Worm (Caenorhabditis elegans) whole organism, L4 larva: ENCODE measurements around the gene K08D8.9.

Experiments used
- D1046.2 ChIP-seq: fragments of 200-800 bp; sonication (Bioruptor generic); IDR thresholded peaks from 2 replicates; pipeline ENCODE4 v1.3.6; 2022; ENCODE audit warnings: missing genetic modification characterization, missing compliant biosample characterization
- F10B5.3 ChIP-seq: sonication (generic microtip); optimal IDR thresholded peaks from 2 replicates; lab custom pipeline; 2016; ENCODE audit warnings: mild to moderate bottlenecking, missing genetic modification characterization, missing compliant biosample characterization
- F26F4.8 ChIP-seq: fragments of 200-800 bp; sonication (Bioruptor generic); conservative IDR thresholded peaks from 2 replicates; pipeline ENCODE4 v1.3.6; 2022; ENCODE audit warnings: missing genetic modification characterization, missing compliant biosample characterization
- F44E2.7 ChIP-seq: fragments of 200-800 bp; sonication (Bioruptor generic); IDR thresholded peaks from 2 replicates; pipeline ENCODE4 v2.1.2; 2022; ENCODE audit warnings: missing genetic modification characterization, missing compliant biosample characterization
- T26A8.4 ChIP-seq: fragments of 200-800 bp; sonication (Bioruptor generic); IDR thresholded peaks from 2 replicates; pipeline ENCODE4 v1.3.6; 2022; ENCODE audit warnings: missing genetic modification characterization, missing compliant biosample characterization
- Y105C5A.15 ChIP-seq: fragments of 200-800 bp; sonication (Bioruptor generic); IDR thresholded peaks from 2 replicates; pipeline ENCODE4 v1.3.6; 2022; ENCODE audit warnings: missing genetic modification characterization, missing compliant biosample characterization
- Y48G9A.11 ChIP-seq: fragments of 200-800 bp; sonication (Bioruptor generic); IDR thresholded peaks from 2 replicates; pipeline ENCODE4 v1.3.6; 2022; ENCODE audit warnings: missing genetic modification reagents, missing genetic modification characterization, missing compliant biosample characterization
- Y75B8A.6 ChIP-seq: fragments of 200-800 bp; sonication (Bioruptor generic); IDR thresholded peaks from 2 replicates; pipeline ENCODE4 v1.3.6; 2022; ENCODE audit warnings: missing genetic modification reagents, missing genetic modification characterization, missing compliant biosample characterization
- ZK546.5 ChIP-seq, 2 experiments: sonication (generic microtip); optimal IDR thresholded peaks; 2 replicates each; lab custom pipeline; 2017; ENCODE audit warnings: missing biosample characterization in 2 of 2, missing genetic modification characterization in 2 of 2
- ama-1 ChIP-seq: fragments of 150-350 bp; optimal IDR thresholded peaks from 2 replicates; lab custom pipeline; 2014; ENCODE audit warnings: inconsistent platforms, mixed read lengths
- ceh-82 ChIP-seq: sonication (generic microtip); optimal IDR thresholded peaks from 2 replicates; lab custom pipeline; 2017; ENCODE audit warnings: missing biosample characterization, missing genetic modification characterization
- ces-1 ChIP-seq: fragments of 150-350 bp; sonication (generic microtip); optimal IDR thresholded peaks from 4 replicates; lab custom pipeline; 2014; ENCODE audit warnings: missing biosample characterization, missing genetic modification reagents, missing genetic modification characterization
- daf-12 ChIP-seq: fragments of 150-350 bp; optimal IDR thresholded peaks from 2 replicates; lab custom pipeline; 2014; ENCODE audit warnings: missing biosample characterization, missing genetic modification reagents, missing genetic modification characterization
- dmd-6 ChIP-seq: fragments of 200-800 bp; sonication (Bioruptor generic); IDR thresholded peaks from 2 replicates; pipeline ENCODE4 v1.3.6; 2022; ENCODE audit warnings: missing genetic modification reagents, missing genetic modification characterization, missing compliant biosample characterization
- dpl-1 ChIP-seq: fragments of 150-350 bp; optimal IDR thresholded peaks from 2 replicates; lab custom pipeline; 2014; ENCODE audit warnings: missing biosample characterization, missing genetic modification reagents, missing genetic modification characterization
- duxl-1 ChIP-seq: sonication (generic microtip); optimal IDR thresholded peaks from 2 replicates; lab custom pipeline; 2016; ENCODE audit warnings: mild to moderate bottlenecking, missing genetic modification characterization, moderate library complexity, missing compliant biosample characterization; ENCODE audit not compliant: poor library complexity
- dve-1 ChIP-seq: sonication (generic microtip); optimal IDR thresholded peaks from 2 replicates; lab custom pipeline; 2017; ENCODE audit warnings: antibody characterized with exemption, mild to moderate bottlenecking, missing genetic modification characterization, missing compliant biosample characterization; ENCODE audit not compliant: insufficient read depth
- egl-27 ChIP-seq: sonication (generic microtip); optimal IDR thresholded peaks from 3 replicates; lab custom pipeline; 2017; ENCODE audit warnings: missing biosample characterization, missing genetic modification reagents, missing genetic modification characterization
- egl-43 ChIP-seq: fragments of 200-800 bp; sonication (Bioruptor generic); IDR thresholded peaks from 2 replicates; pipeline ENCODE4 v1.3.6; 2022; ENCODE audit warnings: missing genetic modification reagents, missing genetic modification characterization, missing compliant biosample characterization
- fkh-10 ChIP-seq: fragments of 150-350 bp; optimal IDR thresholded peaks from 2 replicates; lab custom pipeline; 2014; ENCODE audit warnings: missing biosample characterization, missing genetic modification reagents, missing genetic modification characterization
- hlh-11 ChIP-seq: fragments of 200-800 bp; sonication (Bioruptor generic); optimal IDR thresholded peaks from 2 replicates; lab custom pipeline; 2018; ENCODE audit warnings: mild to moderate bottlenecking, missing genetic modification characterization, missing compliant biosample characterization
- jun-1 ChIP-seq: fragments of 150-350 bp; optimal IDR thresholded peaks from 2 replicates; lab custom pipeline; 2014; ENCODE audit warnings: missing biosample characterization, missing genetic modification reagents, missing genetic modification characterization
- lin-1 ChIP-seq: fragments of 200-800 bp; sonication (Bioruptor generic); IDR thresholded peaks from 2 replicates; pipeline ENCODE4 v1.3.6; 2022; ENCODE audit warnings: missing genetic modification reagents, missing genetic modification characterization, missing compliant biosample characterization
- lin-15B ChIP-seq: fragments of 150-350 bp; sonication (generic microtip); optimal IDR thresholded peaks from 3 replicates; lab custom pipeline; 2014; ENCODE audit warnings: missing biosample characterization, missing genetic modification characterization
- lin-29 ChIP-seq: fragments of 200-800 bp; sonication (Bioruptor generic); IDR thresholded peaks from 2 replicates; pipeline ENCODE4 v1.3.6; 2022; ENCODE audit warnings: missing genetic modification reagents, missing genetic modification characterization, missing compliant biosample characterization
- lin-39 ChIP-seq: fragments of 150-350 bp; optimal IDR thresholded peaks from 2 replicates; lab custom pipeline; 2014; ENCODE audit warnings: missing biosample characterization, missing genetic modification reagents, missing genetic modification characterization
- lsy-2 ChIP-seq, 2 experiments: fragments of 150-350 bp in 1 of 2; sonication (generic microtip) in 1 of 2; optimal IDR thresholded peaks; 2 replicates each; lab custom pipeline; 2014 to 2017; ENCODE audit warnings: missing biosample characterization in 2 of 2, missing genetic modification characterization in 2 of 2
- mdt-29 ChIP-seq: fragments of 200-800 bp; sonication (Bioruptor generic); IDR thresholded peaks from 2 replicates; pipeline ENCODE4 v1.3.6; 2022; ENCODE audit warnings: missing genetic modification reagents, missing genetic modification characterization, missing compliant biosample characterization
- mep-1 ChIP-seq: fragments of 150-350 bp; sonication (generic microtip); optimal IDR thresholded peaks from 3 replicates; lab custom pipeline; 2014; ENCODE audit warnings: missing biosample characterization, missing genetic modification characterization
- mxl-3 ChIP-seq: fragments of 200-800 bp; sonication (Bioruptor generic); optimal IDR thresholded peaks from 2 replicates; lab custom pipeline; 2018; ENCODE audit warnings: mild to moderate bottlenecking, missing genetic modification characterization, missing compliant biosample characterization
- nhr-102 ChIP-seq: sonication (generic microtip); optimal IDR thresholded peaks from 2 replicates; lab custom pipeline; 2016; ENCODE audit warnings: mild to moderate bottlenecking, missing genetic modification characterization, moderate library complexity, missing compliant biosample characterization
- nhr-11 ChIP-seq: fragments of 150-350 bp; optimal IDR thresholded peaks from 2 replicates; lab custom pipeline; 2014; ENCODE audit warnings: missing biosample characterization, missing genetic modification characterization
- nhr-111 ChIP-seq: fragments of 200-800 bp; sonication (Bioruptor generic); optimal IDR thresholded peaks from 2 replicates; lab custom pipeline; 2018; ENCODE audit warnings: mild to moderate bottlenecking, missing genetic modification characterization, missing compliant biosample characterization
- nhr-76 ChIP-seq: fragments of 150-350 bp; optimal IDR thresholded peaks from 2 replicates; lab custom pipeline; 2014; ENCODE audit warnings: missing biosample characterization, missing genetic modification characterization
- nhr-77 ChIP-seq: fragments of 150-350 bp; optimal IDR thresholded peaks from 2 replicates; lab custom pipeline; 2014; ENCODE audit warnings: missing biosample characterization, missing genetic modification characterization
- pqm-1 ChIP-seq: sonication (generic microtip); optimal IDR thresholded peaks from 2 replicates; lab custom pipeline; 2017; ENCODE audit warnings: missing biosample characterization, missing genetic modification characterization
- rbr-2 ChIP-seq: sonication (generic microtip); optimal IDR thresholded peaks from 2 replicates; lab custom pipeline; 2016; ENCODE audit warnings: missing genotype, missing genetic modification characterization, missing compliant biosample characterization
- sdz-12 ChIP-seq: fragments of 200-800 bp; sonication (Bioruptor generic); optimal IDR thresholded peaks from 2 replicates; lab custom pipeline; 2018; ENCODE audit warnings: mild to moderate bottlenecking, missing genetic modification characterization, missing compliant biosample characterization
- spr-1 ChIP-seq: sonication (generic microtip); optimal IDR thresholded peaks from 2 replicates; lab custom pipeline; 2016; ENCODE audit warnings: mild to moderate bottlenecking, missing genetic modification characterization, missing compliant biosample characterization
- tra-1 ChIP-seq: fragments of 200-800 bp; sonication (Bioruptor generic); IDR thresholded peaks from 2 replicates; pipeline ENCODE4 v1.3.6; 2022; ENCODE audit warnings: missing genetic modification reagents, missing genetic modification characterization, missing compliant biosample characterization
- unc-39 ChIP-seq: sonication (generic microtip); optimal IDR thresholded peaks from 2 replicates; lab custom pipeline; 2017; ENCODE audit warnings: missing biosample characterization, missing genetic modification characterization
- vab-7 ChIP-seq: fragments of 200-800 bp; sonication (Bioruptor generic); IDR thresholded peaks from 2 replicates; pipeline ENCODE4 v1.3.6; 2022; ENCODE audit warnings: missing genetic modification reagents, missing genetic modification characterization, missing compliant biosample characterization
- zfp-2 ChIP-seq: sonication (generic microtip); optimal IDR thresholded peaks from 2 replicates; lab custom pipeline; 2016; ENCODE audit warnings: mild to moderate bottlenecking, missing genetic modification characterization, missing compliant biosample characterization
- ztf-7 ChIP-seq: fragments of 150-350 bp; optimal IDR thresholded peaks from 2 replicates; lab custom pipeline; 2014; ENCODE audit warnings: missing biosample characterization, missing genetic modification characterization

The K08D8.9 gene

DNA sequence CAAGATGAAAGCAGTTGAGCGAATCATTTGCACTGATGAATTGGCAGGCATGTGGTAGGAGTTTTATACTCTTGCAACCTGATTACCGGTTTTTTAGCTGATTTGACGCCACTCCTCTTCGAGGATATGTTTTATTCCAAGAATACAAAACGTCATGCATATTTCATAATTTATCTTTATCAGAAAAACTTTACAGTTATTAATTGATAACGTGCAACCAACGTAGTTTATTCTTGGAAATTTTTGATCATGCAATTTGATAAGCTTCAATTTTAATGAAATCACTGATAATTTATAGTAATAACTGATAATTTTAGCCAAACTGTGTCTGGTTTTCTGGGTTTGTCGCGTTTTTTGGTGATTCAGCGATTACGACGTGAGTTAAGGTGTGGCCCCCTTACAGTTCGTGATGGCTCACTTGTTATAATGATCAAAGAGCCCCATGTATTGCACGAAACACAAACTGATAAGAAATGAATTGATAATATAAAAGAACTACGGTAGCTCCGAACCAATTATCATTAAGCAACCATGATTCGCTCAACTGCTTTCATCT is 36.8 kb downstream of the K08D8.9 start, which contains the start of the genes cld-1 and dod-21 (continued):
- TF ChIP-seq ztf-7 (tag; lab: Kevin White, UChicago) (no peak), ama-1 (no peak), D1046.2 (GFP tag; lab: Robert Waterston, UW) (no peak), daf-12 (tag; lab: Kevin White, UChicago) (no peak), lin-15B (no peak), Y48G9A.11 (no peak), F44E2.7 (GFP tag; lab: Robert Waterston, UW) (no peak), mxl-3 (no peak), rbr-2 (tag; lab: Kevin White, UChicago) (no peak), Y105C5A.15 (no peak), fkh-10 (no peak), jun-1 (tag; lab: Kevin White, UChicago) (no peak), lsy-2 (tag; optimal IDR thresholded peaks at IDR 0.05; lab: Kevin White, UChicago) (no peak), ZK546.5 (tag; optimal IDR thresholded peaks at IDR 0.05; lab: Kevin White, UChicago) (no peak), vab-7 (GFP tag; lab: Robert Waterston, UW) (no peak), hlh-11 (tag; lab: Kevin White, UChicago) (peak; percentile 83), sdz-12 (GFP tag; lab: Kevin White, UChicago) (no peak), tra-1 (GFP tag; lab: Robert Waterston, UW) (no peak), dmd-6 (GFP tag; lab: Robert Waterston, UW) (peak; percentile 64), nhr-102 (tag; lab: Kevin White, UChicago) (no peak), lin-1 (GFP tag; lab: Robert Waterston, UW) (0 out of 2 replicates have a peak, but pooled peaks have one; percentile 20), dve-1 (tag; lab: Kevin White, UChicago) (peak; percentile 63), nhr-111 (GFP tag; lab: Kevin White, UChicago) (no peak), ces-1 (GFP tag; lab: Kevin White, UChicago) (no peak), spr-1 (no peak), F26F4.8 (no peak), mep-1 (tag; lab: Kevin White, UChicago) (no peak), mdt-29 (GFP tag; lab: Robert Waterston, UW) (no peak), lin-39 (tag; lab: Kevin White, UChicago) (no peak), F10B5.3 (tag; lab: Kevin White, UChicago) (no peak), nhr-11 (tag; lab: Kevin White, UChicago) (no peak), T26A8.4 (no peak), dpl-1 (GFP tag; lab: Kevin White, UChicago) (no peak)

DNA sequence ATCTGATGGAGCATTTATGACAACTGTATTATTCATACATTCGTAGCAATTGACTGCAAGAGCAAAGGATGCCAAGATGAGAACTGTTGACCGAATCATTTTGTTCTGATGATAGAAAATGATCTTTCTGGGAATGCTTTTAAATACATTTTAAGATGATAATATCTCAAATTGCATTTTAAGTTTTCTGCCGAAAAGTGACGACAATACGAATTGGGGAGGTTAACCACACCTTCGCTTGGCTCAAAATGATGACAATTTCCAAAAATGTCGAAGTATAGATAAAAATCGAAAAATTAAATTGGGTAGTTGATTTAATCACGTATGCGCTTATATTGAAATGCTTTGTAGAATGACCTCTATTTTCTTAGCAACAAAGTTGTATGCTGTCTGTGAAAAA is 41.8 kb downstream of the K08D8.9 start, which contains the start of gene dod-24:
Gene dod-24 (minus strand): TSS at position 101 of the 400 bp plus-strand sequence.
- TF ChIP-seq rbr-2 (tag; lab: Kevin White, UChicago): no peak

DNA sequence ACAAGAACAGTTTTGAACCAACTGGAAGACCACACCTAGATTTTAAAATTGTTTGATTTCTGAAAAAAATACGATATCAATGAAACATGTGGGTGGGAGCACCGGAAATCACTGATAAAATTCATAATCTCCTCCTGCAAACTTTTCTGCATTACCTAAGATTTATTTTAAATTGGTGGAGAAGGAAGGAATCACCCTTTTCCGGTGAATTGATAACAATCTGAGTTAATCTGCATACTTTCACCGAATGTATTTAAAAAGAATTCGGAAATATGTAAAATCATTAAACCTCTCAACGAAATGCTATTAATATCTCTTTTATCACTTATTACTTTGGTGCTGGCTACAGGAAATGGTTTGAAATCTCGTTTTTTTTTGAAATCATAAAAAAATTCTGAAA is 43.1 kb downstream of the K08D8.9 start, which contains the start of gene dct-19:
Gene dct-19 (plus strand): TSS at position 301 of the 400 bp plus-strand sequence.
- no peak for TF ChIP-seq lin-39 (tag; lab: Kevin White, UChicago)
- TF ChIP-seq duxl-1 (tag; lab: Kevin White, UChicago): no peak
- no peak for TF ChIP-seq T26A8.4
- no peak for TF ChIP-seq nhr-77 (tag; lab: Kevin White, UChicago)
- TF ChIP-seq Y75B8A.6: no peak
- no peak for TF ChIP-seq egl-27 (tag; lab: Kevin White, UChicago)
- no peak for TF ChIP-seq nhr-76 (tag; lab: Kevin White, UChicago)
- no peak for TF ChIP-seq mdt-29 (GFP tag; lab: Robert Waterston, UW)
- TF ChIP-seq lsy-2 (tag; optimal IDR thresholded peaks at IDR 0.05; lab: Kevin White, UChicago): no peak
- no peak for TF ChIP-seq ceh-82 (tag; lab: Kevin White, UChicago)
- TF ChIP-seq pqm-1 (tag; lab: Kevin White, UChicago): no peak
- no peak for TF ChIP-seq jun-1 (tag; lab: Kevin White, UChicago)
- no peak for TF ChIP-seq unc-39
- no peak for TF ChIP-seq nhr-102 (tag; lab: Kevin White, UChicago)
- TF ChIP-seq rbr-2 (tag; lab: Kevin White, UChicago): no peak
- TF ChIP-seq egl-43: no peak
- no peak for TF ChIP-seq zfp-2 (tag; lab: Kevin White, UChicago)
- no peak for TF ChIP-seq lin-29
- TF ChIP-seq lin-15B: no peak
